Worm (Caenorhabditis elegans): ENCODE data around the gene nep-8.

ce11 chrII:3437393-3437792 lies 33.8 kb downstream of the nep-8 start:
- TF ChIP-seq ets-7 (tag; optimal IDR thresholded peaks at IDR 0.05) = no peak
- no peak for TF ChIP-seq ama-1 (optimal IDR thresholded peaks at IDR 0.05)
- TF ChIP-seq flt-1 (GFP tag; IDR thresholded peaks at IDR 0.05) = no peak
- TF ChIP-seq B0310.2 (tag; optimal IDR thresholded peaks at IDR 0.05) = no peak
- no peak for TF ChIP-seq sea-1 (GFP tag; conservative IDR thresholded peaks at IDR 0.05)
- no peak for TF ChIP-seq scrt-1 (GFP tag; IDR thresholded peaks at IDR 0.05)
- TF ChIP-seq ceh-13 (GFP tag; optimal IDR thresholded peaks at IDR 0.05) = no peak
